Worm (Caenorhabditis elegans) whole organism, L3 larva: ENCODE results near the gene C17F4.7.

Experiments used
- ama-1 ChIP-seq: fragments of 150-350 bp; optimal IDR thresholded peaks from 2 replicates; lab custom pipeline; 2018
- fkh-10 ChIP-seq: sonication (generic microtip); optimal IDR thresholded peaks from 2 replicates; lab custom pipeline; 2017; ENCODE audit warnings: missing biosample characterization, missing genetic modification reagents, missing genetic modification characterization
- nhr-12 ChIP-seq: fragments of 150-350 bp; optimal IDR thresholded peaks from 2 replicates; lab custom pipeline; 2014; ENCODE audit warnings: missing biosample characterization, missing genetic modification characterization
- nhr-77 ChIP-seq: fragments of 150-350 bp; optimal IDR thresholded peaks from 2 replicates; lab custom pipeline; 2014; ENCODE audit warnings: missing biosample characterization, missing genetic modification characterization
- pqm-1 ChIP-seq: fragments of 150-350 bp; optimal IDR thresholded peaks from 2 replicates; lab custom pipeline; 2017; ENCODE audit warnings: missing biosample characterization, missing genetic modification characterization, inconsistent platforms

DNA sequence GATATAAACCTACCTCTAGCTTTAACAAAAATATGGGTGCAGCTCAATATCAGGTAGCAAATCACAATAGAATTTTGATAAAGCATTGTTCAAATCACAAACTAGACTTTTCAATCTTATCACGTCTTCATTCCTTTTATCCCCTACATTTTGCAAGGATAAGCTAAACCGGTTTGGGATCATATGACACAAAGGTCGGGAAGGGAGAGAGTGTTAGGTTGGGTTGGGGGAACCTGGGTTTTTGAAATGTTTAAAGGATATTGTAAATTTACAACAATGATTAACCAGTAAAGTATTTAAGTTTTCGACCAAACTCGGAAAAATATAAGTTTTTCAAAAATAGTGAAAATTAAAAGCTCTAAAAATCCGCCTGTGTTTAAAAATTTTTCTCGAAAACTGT lies 1.7 kb downstream of the C17F4.7 start, which contains the start of gene C17F4.12:
- TF ChIP-seq nhr-77 = no peak
- no peak for TF ChIP-seq ama-1 (lab: Kevin White, UChicago)
- TF ChIP-seq fkh-10 (GFP tag; lab: Kevin White, UChicago) = no peak
- no peak for TF ChIP-seq nhr-12 (tag; lab: Kevin White, UChicago)
- no peak for TF ChIP-seq pqm-1 (tag; lab: Kevin White, UChicago)
